Fruit fly (Drosophila melanogaster) whole organism, prepupa: ENCODE data around the gene gdl-ORF39.

Experiments
- CG16779 ChIP-seq: fragments of 200-800 bp; sonication (Bioruptor generic); optimal IDR thresholded peaks from 3 replicates; lab custom pipeline; 2017; ENCODE audit warnings: missing biosample characterization, mild to moderate bottlenecking, missing genetic modification characterization
- CG3032 ChIP-seq: fragments of 200-800 bp; optimal IDR thresholded peaks from 2 replicates; lab custom pipeline; 2019; ENCODE audit warnings: missing biosample characterization, mild to moderate bottlenecking, missing genetic modification characterization, moderate library complexity
- CG34406 ChIP-seq: fragments of 200-800 bp; sonication (Bioruptor generic); optimal IDR thresholded peaks from 3 replicates; lab custom pipeline; 2016; ENCODE audit warnings: missing biosample characterization, missing genetic modification characterization
- CG7368 ChIP-seq: fragments of 200-800 bp; sonication (Bioruptor generic); optimal IDR thresholded peaks from 3 replicates; lab custom pipeline; 2016; ENCODE audit warnings: missing biosample characterization, missing genetic modification characterization
- Gug ChIP-seq: fragments of 200-800 bp; sonication (Bioruptor generic); IDR thresholded peaks from 2 replicates; pipeline ENCODE4 v1.3.6; 2022; ENCODE audit warnings: missing biosample characterization, missing genetic modification characterization
- cyc ChIP-seq: fragments of 200-800 bp; sonication (Bioruptor generic); optimal IDR thresholded peaks from 3 replicates; lab custom pipeline; 2016; ENCODE audit warnings: missing biosample characterization, missing genetic modification characterization
- esn ChIP-seq: fragments of 200-800 bp; sonication (Bioruptor generic); optimal IDR thresholded peaks from 2 replicates; lab custom pipeline; 2016; ENCODE audit warnings: missing biosample characterization, mild to moderate bottlenecking, missing genetic modification characterization, moderate library complexity
- fkh ChIP-seq: fragments of 200-800 bp; sonication (Bioruptor generic); optimal IDR thresholded peaks from 3 replicates; lab custom pipeline; 2017; ENCODE audit warnings: missing biosample characterization, mild to moderate bottlenecking, missing genetic modification characterization, moderate library complexity
- lz ChIP-seq: fragments of 200-800 bp; sonication (Bioruptor generic); optimal IDR thresholded peaks from 3 replicates; lab custom pipeline; 2016; ENCODE audit warnings: missing biosample characterization, missing genetic modification characterization
- topi ChIP-seq: fragments of 200-800 bp; sonication (Bioruptor generic); optimal IDR thresholded peaks from 3 replicates; lab custom pipeline; 2016; ENCODE audit warnings: missing biosample characterization, missing genetic modification characterization

DNA sequence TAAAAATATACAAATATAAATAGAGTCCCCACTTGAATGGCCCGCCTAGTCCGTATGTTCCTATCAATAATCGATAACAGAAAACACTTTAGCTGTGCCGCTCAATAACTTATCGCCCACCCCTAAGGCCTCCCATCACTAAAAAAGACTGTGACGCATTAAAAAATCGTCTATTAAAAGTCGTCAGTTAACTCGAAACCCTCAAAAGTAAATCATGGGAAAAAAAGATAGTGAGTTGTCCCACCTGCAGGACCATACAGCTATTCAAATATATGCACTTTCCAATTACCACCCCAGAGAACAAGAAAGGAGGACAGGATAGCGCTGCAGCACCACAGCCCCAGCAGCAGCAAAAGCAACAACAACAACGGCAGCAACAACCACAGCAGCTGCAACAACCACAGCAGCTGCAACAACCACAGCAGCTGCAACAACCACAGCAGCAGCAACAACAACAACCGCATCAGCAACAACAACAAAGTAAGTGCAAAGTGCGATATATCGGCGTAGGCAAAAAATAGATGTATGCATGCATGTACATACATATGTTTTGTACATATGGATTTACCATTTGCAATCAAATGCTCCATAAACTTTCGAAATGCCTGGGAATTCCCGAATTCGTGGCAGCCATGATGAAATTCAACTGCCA lies 44.9 kb downstream of the gdl-ORF39 start, which contains the start of gene AGO2:
- peak; percentile 62 for TF ChIP-seq CG16779 (tag; lab: Kevin White, UChicago)
- no peak for TF ChIP-seq lz (GFP tag; lab: Kevin White, UChicago)
- TF ChIP-seq CG3032 (tag; lab: Kevin White, UChicago), result peak; percentile 85
- TF ChIP-seq topi, result peak; percentile 50
- no peak for TF ChIP-seq cyc (GFP tag; lab: Kevin White, UChicago)
- peak; percentile 81 for TF ChIP-seq Gug (GFP tag; lab: Robert Waterston, UW)
- no peak for TF ChIP-seq CG34406 (GFP tag; lab: Kevin White, UChicago)
- TF ChIP-seq fkh, result no peak
- TF ChIP-seq CG7368 (GFP tag; lab: Kevin White, UChicago), result peak; percentile 84
- TF ChIP-seq esn (GFP tag; lab: Kevin White, UChicago), result peak; percentile 43
